Fruit fly (Drosophila melanogaster) whole organism, embryonic: Measurements from ENCODE around the gene htk.

ENCODE experiments used
- Ada2b ChIP-seq: fragments of 200-800 bp; sonication (Bioruptor generic); IDR thresholded peaks from 2 replicates; pipeline ENCODE4 v1.3.6; 2022; ENCODE audit warnings: missing biosample characterization, missing genetic modification characterization
- Atf-2 ChIP-seq: fragments of 200-800 bp; sonication (Bioruptor generic); optimal IDR thresholded peaks from 2 replicates; lab custom pipeline; 2016; ENCODE audit warnings: missing biosample characterization, missing genetic modification characterization
- Bteb2 ChIP-seq: fragments of 200-800 bp; sonication (Bioruptor generic); optimal IDR thresholded peaks from 2 replicates; lab custom pipeline; 2016; ENCODE audit warnings: missing biosample characterization, missing genetic modification characterization
- CG10267 ChIP-seq: fragments of 200-800 bp; sonication (Bioruptor generic); optimal IDR thresholded peaks from 2 replicates; lab custom pipeline; 2018; ENCODE audit warnings: missing biosample characterization, mild to moderate bottlenecking, missing genetic modification characterization, moderate library complexity
- CG10565 ChIP-seq: fragments of 200-800 bp; sonication (Bioruptor generic); optimal IDR thresholded peaks from 3 replicates; lab custom pipeline; 2016; ENCODE audit warnings: missing biosample characterization, mild to moderate bottlenecking, missing genetic modification characterization
- CG11398 ChIP-seq: fragments of 200-800 bp; sonication (Bioruptor generic); optimal IDR thresholded peaks from 2 replicates; lab custom pipeline; 2016; ENCODE audit warnings: missing biosample characterization, missing genetic modification characterization
- CG12236 ChIP-seq: fragments of 200-800 bp; sonication (Bioruptor generic); optimal IDR thresholded peaks from 2 replicates; lab custom pipeline; 2016; ENCODE audit warnings: missing biosample characterization, missing genetic modification characterization
- CG12769 ChIP-seq: fragments of 200-800 bp; sonication (Bioruptor generic); optimal IDR thresholded peaks from 2 replicates; lab custom pipeline; 2019; ENCODE audit warnings: missing biosample characterization, mild to moderate bottlenecking, missing genetic modification characterization, moderate library complexity
- CG13624 ChIP-seq: fragments of 200-800 bp; sonication (Bioruptor generic); optimal IDR thresholded peaks from 2 replicates; lab custom pipeline; 2016; ENCODE audit warnings: missing biosample characterization, missing genetic modification characterization
- CG15514 ChIP-seq: fragments of 200-800 bp; sonication (Bioruptor generic); optimal IDR thresholded peaks from 3 replicates; lab custom pipeline; 2017; ENCODE audit warnings: missing biosample characterization, missing genetic modification characterization, mild to moderate bottlenecking, moderate library complexity, missing genetic modification reagents
- CG1832 ChIP-seq: fragments of 200-800 bp; sonication (Bioruptor generic); optimal IDR thresholded peaks from 2 replicates; lab custom pipeline; 2017; ENCODE audit warnings: missing biosample characterization, mild to moderate bottlenecking, missing genetic modification characterization, inconsistent platforms
- CG2875 ChIP-seq: fragments of 200-800 bp; sonication (Bioruptor generic); optimal IDR thresholded peaks from 2 replicates; lab custom pipeline; 2017; ENCODE audit warnings: missing biosample characterization, mild to moderate bottlenecking, missing genetic modification characterization, missing genetic modification reagents
- CG30431 ChIP-seq: fragments of 200-800 bp; sonication (Bioruptor generic); optimal IDR thresholded peaks from 2 replicates; lab custom pipeline; 2017; ENCODE audit warnings: missing biosample characterization, missing genetic modification characterization
- CG6654 ChIP-seq: fragments of 200-800 bp; sonication (Bioruptor generic); optimal IDR thresholded peaks from 2 replicates; lab custom pipeline; 2017; ENCODE audit warnings: missing biosample characterization, mild to moderate bottlenecking, missing genetic modification characterization
- CG6765 ChIP-seq: fragments of 200-800 bp; sonication (Bioruptor generic); optimal IDR thresholded peaks from 3 replicates; lab custom pipeline; 2017; ENCODE audit warnings: missing biosample characterization, mild to moderate bottlenecking, missing genetic modification characterization
- CG7357 ChIP-seq: fragments of 200-800 bp; sonication (Bioruptor generic); IDR thresholded peaks from 3 replicates; pipeline ENCODE4 v1.3.6; 2022; ENCODE audit warnings: missing biosample characterization, missing genetic modification characterization
- CG8359 ChIP-seq: fragments of 200-800 bp; sonication (Bioruptor generic); optimal IDR thresholded peaks from 2 replicates; lab custom pipeline; 2017; ENCODE audit warnings: missing biosample characterization, mild to moderate bottlenecking, missing genetic modification characterization, borderline replicate concordance
- CG9727 ChIP-seq: fragments of 200-800 bp; sonication (Bioruptor generic); optimal IDR thresholded peaks from 3 replicates; lab custom pipeline; 2017; ENCODE audit warnings: missing biosample characterization, mild to moderate bottlenecking, missing genetic modification characterization
- Camta ChIP-seq: fragments of 200-800 bp; sonication (Bioruptor generic); optimal IDR thresholded peaks from 2 replicates; lab custom pipeline; 2016; ENCODE audit warnings: missing biosample characterization, missing genetic modification characterization
- Dbx ChIP-seq: fragments of 200-800 bp; sonication (Bioruptor generic); IDR thresholded peaks from 3 replicates; pipeline ENCODE4 v1.3.6; 2022; ENCODE audit warnings: missing biosample characterization, missing genetic modification characterization
- HmgD ChIP-seq: fragments of 200-800 bp; sonication (Bioruptor generic); optimal IDR thresholded peaks from 3 replicates; lab custom pipeline; 2016; ENCODE audit warnings: missing biosample characterization, missing genetic modification characterization
- Hr51 ChIP-seq, 2 experiments: fragments of 200-800 bp; sonication (Bioruptor generic); optimal IDR thresholded peaks; 2 replicates in 1 of 2; 3 replicates in 1 of 2; lab custom pipeline; 2016 to 2018; ENCODE audit warnings: missing biosample characterization in 2 of 2, missing genetic modification characterization in 2 of 2, mild to moderate bottlenecking in 1 of 2, moderate library complexity in 1 of 2
- Lim3 ChIP-seq: fragments of 200-800 bp; sonication (Bioruptor generic); IDR thresholded peaks from 2 replicates; pipeline ENCODE4 v1.3.6; 2022; ENCODE audit warnings: missing biosample characterization, missing genetic modification characterization
- Med ChIP-seq: fragments of 200-800 bp; sonication (Bioruptor generic); peaks from one replicate; lab custom pipeline; 2016; ENCODE audit warnings: missing biosample characterization, missing genetic modification characterization, mild to moderate bottlenecking, inconsistent platforms, moderate library complexity
- NK7.1 ChIP-seq: fragments of 200-800 bp; sonication (Bioruptor generic); optimal IDR thresholded peaks from 3 replicates; lab custom pipeline; 2016; ENCODE audit warnings: missing biosample characterization, missing genetic modification characterization
- Ptx1 ChIP-seq: fragments of 200-800 bp; sonication (Bioruptor generic); IDR thresholded peaks from 2 replicates; pipeline ENCODE4 v1.3.6; 2022; ENCODE audit warnings: missing biosample characterization, missing genetic modification characterization
- Six4 ChIP-seq: fragments of 200-800 bp; sonication (Bioruptor generic); optimal IDR thresholded peaks from 2 replicates; lab custom pipeline; 2016; ENCODE audit warnings: missing biosample characterization, missing genetic modification characterization
- Sox102F ChIP-seq: fragments of 200-800 bp; sonication (Bioruptor generic); optimal IDR thresholded peaks from 2 replicates; lab custom pipeline; 2018; ENCODE audit warnings: missing biosample characterization, mild to moderate bottlenecking, missing genetic modification characterization, moderate library complexity
- ap ChIP-seq: fragments of 200-800 bp; sonication (Bioruptor generic); IDR thresholded peaks from 2 replicates; pipeline ENCODE4 v1.3.6; 2022; ENCODE audit warnings: missing biosample characterization, missing genetic modification characterization
- ash1 ChIP-seq: fragments of 200-800 bp; sonication (Bioruptor generic); optimal IDR thresholded peaks from 2 replicates; lab custom pipeline; 2018; ENCODE audit warnings: missing biosample characterization, mild to moderate bottlenecking, missing genetic modification characterization
- bowl ChIP-seq: fragments of 200-800 bp; sonication (Bioruptor generic); IDR thresholded peaks from 2 replicates; pipeline ENCODE4 v1.3.6; 2022; ENCODE audit warnings: missing biosample characterization, missing genetic modification characterization
- cg ChIP-seq: fragments of 200-800 bp; sonication (Bioruptor generic); optimal IDR thresholded peaks from 3 replicates; lab custom pipeline; 2019; ENCODE audit warnings: missing biosample characterization, mild to moderate bottlenecking, missing genetic modification characterization, moderate library complexity
- chif ChIP-seq, 2 experiments: fragments of 200-800 bp; sonication (Bioruptor generic); optimal IDR thresholded peaks; 3 replicates each; lab custom pipeline; 2016; ENCODE audit warnings: missing biosample characterization in 2 of 2, missing genetic modification characterization in 2 of 2
- chm ChIP-seq: fragments of 200-800 bp; sonication (Bioruptor generic); IDR thresholded peaks from 2 replicates; pipeline ENCODE4 v1.3.6; 2022; ENCODE audit warnings: missing biosample characterization, missing genetic modification characterization
- dpn ChIP-seq, 2 experiments: fragments of 200-800 bp; sonication (Bioruptor generic); optimal IDR thresholded peaks; 3 replicates each; lab custom pipeline; 2016; ENCODE audit warnings: missing biosample characterization in 2 of 2, missing genetic modification characterization in 2 of 2
- fd96Cb ChIP-seq: fragments of 200-800 bp; sonication (Bioruptor generic); optimal IDR thresholded peaks from 2 replicates; lab custom pipeline; 2018; ENCODE audit warnings: missing biosample characterization, mild to moderate bottlenecking, missing genetic modification characterization, moderate library complexity
- grn ChIP-seq: fragments of 200-800 bp; sonication (Bioruptor generic); optimal IDR thresholded peaks from 3 replicates; lab custom pipeline; 2017; ENCODE audit warnings: missing biosample characterization, missing genetic modification characterization
- gsb-n ChIP-seq: fragments of 200-800 bp; sonication (Bioruptor generic); optimal IDR thresholded peaks from 3 replicates; lab custom pipeline; 2018; ENCODE audit warnings: missing biosample characterization, mild to moderate bottlenecking, missing genetic modification characterization
- inv ChIP-seq: fragments of 200-800 bp; sonication (Bioruptor generic); IDR thresholded peaks from 2 replicates; pipeline ENCODE4 v1.3.6; 2022; ENCODE audit warnings: missing biosample characterization, missing genetic modification characterization; ENCODE audit not compliant: partially characterized antibody
- lbe ChIP-seq: fragments of 200-800 bp; sonication (Bioruptor generic); optimal IDR thresholded peaks from 2 replicates; lab custom pipeline; 2016; ENCODE audit warnings: missing biosample characterization, mild to moderate bottlenecking, missing genetic modification characterization
- luna ChIP-seq: fragments of 200-800 bp; sonication (Bioruptor generic); optimal IDR thresholded peaks from 2 replicates; lab custom pipeline; 2016; ENCODE audit warnings: missing biosample characterization, missing genetic modification characterization
- nau ChIP-seq: fragments of 200-800 bp; sonication (Bioruptor generic); optimal IDR thresholded peaks from 3 replicates; lab custom pipeline; 2017; ENCODE audit warnings: missing biosample characterization, mild to moderate bottlenecking, missing genetic modification characterization, missing genetic modification reagents
- oc ChIP-seq: fragments of 200-800 bp; sonication (Bioruptor generic); optimal IDR thresholded peaks from 2 replicates; lab custom pipeline; 2018; ENCODE audit warnings: missing biosample characterization, mild to moderate bottlenecking, missing genetic modification characterization, moderate library complexity
- pan ChIP-seq, 4 experiments: fragments of >200 bp in 3 of 4; fragments of 200-800 bp in 1 of 4; sonication (Bioruptor generic) in 1 of 4; optimal IDR thresholded peaks in 3 of 4; IDR thresholded peaks in 1 of 4; 2 replicates each; pipeline versions ENCODE4 v1.3.6 to Lab custom; 2017 to 2022; ENCODE audit warnings: missing biosample characterization in 2 of 4, missing genetic modification characterization in 2 of 4, mixed read lengths in 1 of 4
- pho ChIP-seq: fragments of 200-800 bp; sonication (Bioruptor generic); optimal IDR thresholded peaks from 2 replicates; lab custom pipeline; 2016; ENCODE audit warnings: missing biosample characterization, missing genetic modification characterization
- seq ChIP-seq: fragments of 200-800 bp; sonication (Bioruptor generic); IDR thresholded peaks from 2 replicates; pipeline ENCODE4 v1.3.6; 2022; ENCODE audit warnings: missing biosample characterization, missing genetic modification characterization
- slbo ChIP-seq: fragments of 200-800 bp; sonication (Bioruptor generic); IDR thresholded peaks from 2 replicates; pipeline ENCODE4 v1.3.6; 2022; ENCODE audit warnings: missing biosample characterization, missing genetic modification characterization
- sr ChIP-seq: fragments of 200-800 bp; sonication (Bioruptor generic); IDR thresholded peaks from 3 replicates; pipeline ENCODE4 v1.3.6; 2022; ENCODE audit warnings: missing biosample characterization, missing genetic modification characterization
- sug ChIP-seq: fragments of 200-800 bp; optimal IDR thresholded peaks from 2 replicates; lab custom pipeline; 2019; ENCODE audit warnings: missing biosample characterization, mild to moderate bottlenecking, missing genetic modification characterization, moderate library complexity
- tgo ChIP-seq: fragments of 200-800 bp; sonication (Bioruptor generic); IDR thresholded peaks from 3 replicates; pipeline ENCODE4 v1.3.6; 2022; ENCODE audit warnings: missing biosample characterization, missing genetic modification characterization
- trem ChIP-seq: fragments of 200-800 bp; optimal IDR thresholded peaks from 3 replicates; lab custom pipeline; 2019; ENCODE audit warnings: missing biosample characterization, mild to moderate bottlenecking, missing genetic modification characterization, moderate library complexity

Gene htk

DNA sequence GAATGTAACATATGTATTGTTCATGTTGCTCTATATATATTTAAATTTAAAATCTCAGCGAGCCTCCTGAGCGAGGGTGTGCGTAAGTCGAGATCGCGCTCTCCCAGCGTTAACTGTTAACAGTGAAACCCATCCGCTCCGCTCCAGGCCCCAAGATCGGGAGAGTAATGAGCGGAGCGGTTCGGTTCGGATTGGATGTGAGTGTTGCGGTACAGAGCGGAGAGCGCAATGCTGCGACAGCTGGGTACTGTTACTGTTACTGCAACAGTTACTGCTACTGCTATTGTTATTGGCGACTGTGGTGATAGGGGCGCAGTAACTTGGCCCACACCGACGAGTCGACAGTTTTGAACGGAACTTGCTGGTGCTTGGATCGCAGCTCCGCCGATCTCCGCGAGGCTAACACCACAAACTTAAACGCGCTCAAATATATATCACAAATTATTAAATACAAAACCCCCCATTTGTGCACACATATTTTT, 11.1 kb upstream of the htk start, which contains the start of gene Pvf1 (continued):
- TF ChIP-seq Hr51 (GFP tag; optimal IDR thresholded peaks at IDR 0.05; lab: Kevin White, UChicago): no peak
- TF ChIP-seq HmgD (GFP tag; lab: Kevin White, UChicago): no peak
- no peak for TF ChIP-seq ap (GFP tag; lab: Robert Waterston, UW)
- TF ChIP-seq Ada2b (GFP tag; lab: Robert Waterston, UW): no peak
- TF ChIP-seq CG8359: no peak
- no peak for TF ChIP-seq tgo (GFP tag; lab: Robert Waterston, UW)
- no peak for TF ChIP-seq Bteb2 (GFP tag; lab: Kevin White, UChicago)
- peak; percentile 12; the same call in 1 of the 3 replicates for TF ChIP-seq Dbx (GFP tag; lab: Robert Waterston, UW)
- TF ChIP-seq Camta (GFP tag; lab: Kevin White, UChicago): no peak
- TF ChIP-seq CG11398: no peak
- TF ChIP-seq chm (GFP tag; lab: Robert Waterston, UW): peak; percentile 44; the same call in 1 of the 2 replicates
- no peak for TF ChIP-seq CG6654 (GFP tag; lab: Kevin White, UChicago)
- TF ChIP-seq sug (tag; lab: Kevin White, UChicago): no peak
- no peak for TF ChIP-seq oc (tag; lab: Kevin White, UChicago)
- no peak for TF ChIP-seq chif (GFP tag; optimal IDR thresholded peaks at IDR 0.05; lab: Kevin White, UChicago)
- TF ChIP-seq fd96Cb: no peak
- TF ChIP-seq CG13624 (GFP tag; lab: Kevin White, UChicago): no peak
- no peak for TF ChIP-seq seq
- no peak for TF ChIP-seq bowl
- TF ChIP-seq Six4 (GFP tag; lab: Kevin White, UChicago): no peak
- TF ChIP-seq slbo (GFP tag; lab: Robert Waterston, UW): no peak
- no peak for TF ChIP-seq CG2875 (GFP tag; lab: Kevin White, UChicago)
- no peak for TF ChIP-seq trem (tag; lab: Kevin White, UChicago)
- TF ChIP-seq grn (GFP tag; lab: Kevin White, UChicago): no peak
- TF ChIP-seq CG12236: no peak
- TF ChIP-seq Med (GFP tag; lab: Kevin White, UChicago): peak; percentile 87
- no peak for TF ChIP-seq dpn (GFP tag; optimal IDR thresholded peaks at IDR 0.05; lab: Kevin White, UChicago)
- no peak for TF ChIP-seq CG10565
- TF ChIP-seq pan (optimal IDR thresholded peaks at IDR 0.05; lab: Kevin White, UChicago): no peak
- no peak for TF ChIP-seq pan (GFP tag; optimal IDR thresholded peaks at IDR 0.05 in 1 of 2, IDR thresholded peaks at IDR 0.05 in 1 of 2)
- no peak for TF ChIP-seq Sox102F (GFP tag; lab: Kevin White, UChicago)
- TF ChIP-seq inv (GFP tag; lab: Robert Waterston, UW): no peak
- no peak for TF ChIP-seq gsb-n (tag; lab: Kevin White, UChicago)
- TF ChIP-seq CG10267 (tag; lab: Kevin White, UChicago): no peak
- TF ChIP-seq Ptx1 (GFP tag; lab: Robert Waterston, UW): no peak
- TF ChIP-seq sr (GFP tag; lab: Robert Waterston, UW): no peak
- TF ChIP-seq luna (GFP tag; lab: Kevin White, UChicago): no peak
- no peak for TF ChIP-seq cg
- no peak for TF ChIP-seq CG12769 (tag; lab: Kevin White, UChicago)
- TF ChIP-seq CG7357 (GFP tag; lab: Robert Waterston, UW): no peak
- TF ChIP-seq CG1832 (GFP tag; lab: Kevin White, UChicago): no peak
- no peak for TF ChIP-seq ash1 (GFP tag; lab: Kevin White, UChicago)
- no peak for TF ChIP-seq CG30431 (GFP tag; lab: Kevin White, UChicago)
- TF ChIP-seq Lim3: no peak
- no peak for TF ChIP-seq CG15514 (GFP tag; lab: Kevin White, UChicago)
- no peak for TF ChIP-seq pho (GFP tag; lab: Kevin White, UChicago)
- no peak for TF ChIP-seq Atf-2 (GFP tag; lab: Kevin White, UChicago)
- peak; percentile 13 for TF ChIP-seq CG6765
- no peak for TF ChIP-seq NK7.1 (GFP tag; lab: Kevin White, UChicago)
- TF ChIP-seq CG9727 (GFP tag; lab: Kevin White, UChicago): no peak
- no peak for TF ChIP-seq nau (GFP tag; lab: Kevin White, UChicago)
- no peak for TF ChIP-seq lbe
